Fruit fly (Drosophila melanogaster): ENCODE results near the gene Cpr31A.

DNA sequence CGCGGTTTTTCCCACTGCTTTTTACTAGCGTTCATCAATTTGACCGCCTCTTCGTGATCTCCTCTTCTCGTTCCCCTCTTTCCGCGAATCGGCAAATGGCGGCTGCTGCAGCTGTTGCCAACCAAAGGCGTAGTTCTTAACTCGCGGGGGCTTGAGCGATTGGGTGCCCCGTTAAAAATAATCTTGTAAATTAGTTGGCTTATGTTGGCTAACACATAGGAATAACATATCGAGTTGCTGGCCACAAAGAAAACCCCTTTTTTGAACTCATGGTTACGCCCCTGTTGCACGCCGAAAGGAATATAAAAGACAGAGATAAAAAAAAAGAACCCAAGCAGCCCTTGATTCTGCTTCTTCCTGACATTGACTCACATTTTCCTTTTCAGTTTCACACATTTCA, 3.2 kb downstream of the Cpr31A start:
- TF ChIP-seq CTCF (optimal IDR thresholded peaks at IDR 0.05) (no peak), CG8478 (optimal IDR thresholded peaks at IDR 0.05) (no peak)

Data from S2 (cell line).